Worm (Caenorhabditis elegans): ENCODE data around the gene arf-5.

DNA sequence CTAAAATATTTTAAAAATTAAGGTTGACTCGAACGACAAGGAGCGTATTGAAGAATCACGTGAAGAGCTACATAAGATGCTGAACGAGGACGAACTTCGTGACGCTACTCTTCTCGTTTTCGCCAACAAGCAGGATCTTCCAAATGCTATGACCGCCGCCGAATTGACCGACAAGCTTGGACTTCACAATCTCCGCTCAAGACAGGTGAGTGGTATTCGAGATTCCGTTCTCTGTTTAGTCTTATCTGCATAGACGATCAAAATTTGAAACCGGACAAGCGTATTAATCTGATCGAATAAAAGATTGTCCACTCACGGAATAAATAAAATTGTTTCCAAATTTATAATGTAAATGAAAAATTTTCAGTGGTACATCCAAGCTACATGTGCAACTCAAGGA lies 695 bp downstream of the arf-5 start:
- no peak for TF ChIP-seq him-1 (tag; optimal IDR thresholded peaks at IDR 0.05)
- TF ChIP-seq W03F9.2 (tag; optimal IDR thresholded peaks at IDR 0.05): no peak
- no peak for TF ChIP-seq dao-5 (tag; optimal IDR thresholded peaks at IDR 0.05)

All from whole organism, L4/young adult.